Worm (Caenorhabditis elegans) whole organism, L3 larva: Measurements from ENCODE around the gene F25E5.9.

ENCODE experiments used
- R02D3.7 ChIP-seq: fragments of 150-350 bp; optimal IDR thresholded peaks from 2 replicates; lab custom pipeline; 2014; ENCODE audit warnings: missing biosample characterization, missing genetic modification characterization
- ZK546.5 ChIP-seq: sonication (generic microtip); optimal IDR thresholded peaks from 2 replicates; lab custom pipeline; 2017; ENCODE audit warnings: missing biosample characterization, missing genetic modification characterization
- ama-1 ChIP-seq: fragments of 150-350 bp; optimal IDR thresholded peaks from 2 replicates; lab custom pipeline; 2018
- ceh-16 ChIP-seq: sonication (generic microtip); optimal IDR thresholded peaks from 2 replicates; lab custom pipeline; 2017; ENCODE audit warnings: missing biosample characterization, missing genetic modification characterization
- ceh-28 ChIP-seq: fragments of 150-350 bp; optimal IDR thresholded peaks from 2 replicates; lab custom pipeline; 2014; ENCODE audit warnings: missing biosample characterization, missing genetic modification reagents, missing genetic modification characterization
- ceh-82 ChIP-seq: fragments of 150-350 bp; optimal IDR thresholded peaks from 2 replicates; lab custom pipeline; 2014; ENCODE audit warnings: missing biosample characterization, missing genetic modification characterization
- ceh-9 ChIP-seq: sonication (generic microtip); optimal IDR thresholded peaks from 2 replicates; lab custom pipeline; 2018; ENCODE audit warnings: missing biosample characterization, missing genetic modification characterization
- egl-27 ChIP-seq: sonication (generic microtip); optimal IDR thresholded peaks from 4 replicates; lab custom pipeline; 2017; ENCODE audit warnings: missing biosample characterization, missing genetic modification reagents, missing genetic modification characterization
- egl-5 ChIP-seq: fragments of 150-350 bp; optimal IDR thresholded peaks from 2 replicates; lab custom pipeline; 2017; ENCODE audit warnings: missing biosample characterization, missing genetic modification reagents, missing genetic modification characterization, inconsistent platforms
- elt-1 ChIP-seq: fragments of 150-350 bp; optimal IDR thresholded peaks from 2 replicates; lab custom pipeline; 2014; ENCODE audit warnings: missing biosample characterization, missing genetic modification characterization
- elt-2 ChIP-seq: sonication (generic microtip); optimal IDR thresholded peaks from 2 replicates; lab custom pipeline; 2016; ENCODE audit warnings: missing genetic modification reagents, mild to moderate bottlenecking, missing genetic modification characterization, missing compliant biosample characterization
- fkh-2 ChIP-seq: fragments of 150-350 bp; optimal IDR thresholded peaks from 2 replicates; lab custom pipeline; 2014; ENCODE audit warnings: missing biosample characterization, missing genetic modification reagents, missing genetic modification characterization
- fos-1 ChIP-seq: fragments of 150-350 bp; optimal IDR thresholded peaks from 2 replicates; lab custom pipeline; 2014; ENCODE audit warnings: missing biosample characterization, missing genetic modification characterization
- lin-15B ChIP-seq: fragments of 150-350 bp; optimal IDR thresholded peaks from 2 replicates; lab custom pipeline; 2014; ENCODE audit warnings: missing biosample characterization, missing genetic modification characterization
- mdl-1 ChIP-seq: fragments of 150-350 bp; optimal IDR thresholded peaks from 2 replicates; lab custom pipeline; 2014; ENCODE audit warnings: missing biosample characterization, missing genetic modification characterization
- mml-1 ChIP-seq: fragments of 150-350 bp; sonication (generic microtip); optimal IDR thresholded peaks from 3 replicates; lab custom pipeline; 2014; ENCODE audit warnings: missing biosample characterization, missing genetic modification characterization
- nhr-12 ChIP-seq: fragments of 150-350 bp; optimal IDR thresholded peaks from 2 replicates; lab custom pipeline; 2014; ENCODE audit warnings: missing biosample characterization, missing genetic modification characterization
- nhr-23 ChIP-seq: fragments of 150-350 bp; optimal IDR thresholded peaks from 2 replicates; lab custom pipeline; 2014; ENCODE audit warnings: missing biosample characterization, missing genetic modification reagents, missing genetic modification characterization
- nhr-25 ChIP-seq: sonication (generic microtip); optimal IDR thresholded peaks from 2 replicates; lab custom pipeline; 2017; ENCODE audit warnings: missing biosample characterization, missing genetic modification characterization
- nhr-28 ChIP-seq: fragments of 150-350 bp; optimal IDR thresholded peaks from 2 replicates; lab custom pipeline; 2014; ENCODE audit warnings: missing biosample characterization, missing genetic modification characterization
- nhr-43 ChIP-seq: sonication (generic microtip); optimal IDR thresholded peaks from 2 replicates; lab custom pipeline; 2016; ENCODE audit warnings: mild to moderate bottlenecking, missing genetic modification characterization, missing compliant biosample characterization; ENCODE audit not compliant: poor library complexity, severe bottlenecking
- nhr-67 ChIP-seq: fragments of 150-350 bp; optimal IDR thresholded peaks from 2 replicates; lab custom pipeline; 2014; ENCODE audit warnings: missing biosample characterization, missing genetic modification characterization
- nhr-77 ChIP-seq: fragments of 150-350 bp; optimal IDR thresholded peaks from 2 replicates; lab custom pipeline; 2014; ENCODE audit warnings: missing biosample characterization, missing genetic modification characterization
- pha-4 ChIP-seq: fragments of 150-350 bp; optimal IDR thresholded peaks from 2 replicates; lab custom pipeline; 2014; ENCODE audit warnings: missing biosample characterization, missing genetic modification reagents, missing genetic modification characterization
- pqm-1 ChIP-seq: fragments of 150-350 bp; optimal IDR thresholded peaks from 2 replicates; lab custom pipeline; 2017; ENCODE audit warnings: missing biosample characterization, missing genetic modification characterization, inconsistent platforms
- sea-2 ChIP-seq: fragments of 150-350 bp; sonication (generic microtip); optimal IDR thresholded peaks from 4 replicates; lab custom pipeline; 2014; ENCODE audit warnings: missing biosample characterization, missing genetic modification reagents, missing genetic modification characterization
- skn-1 ChIP-seq: fragments of 150-350 bp; optimal IDR thresholded peaks from 2 replicates; lab custom pipeline; 2014; ENCODE audit warnings: missing biosample characterization, missing genetic modification characterization
- snpc-4 ChIP-seq: fragments of 150-350 bp; optimal IDR thresholded peaks from 2 replicates; lab custom pipeline; 2014; ENCODE audit warnings: missing biosample characterization, missing genetic modification characterization
- tbx-2 ChIP-seq: sonication (generic microtip); optimal IDR thresholded peaks from 2 replicates; lab custom pipeline; 2016; ENCODE audit warnings: mild to moderate bottlenecking, missing genetic modification characterization, missing compliant biosample characterization
- unc-39 ChIP-seq: sonication (generic microtip); optimal IDR thresholded peaks from 4 replicates; lab custom pipeline; 2017; ENCODE audit warnings: missing biosample characterization, missing genetic modification characterization
- unc-62 ChIP-seq: fragments of 150-350 bp; sonication (generic microtip); optimal IDR thresholded peaks from 4 replicates; lab custom pipeline; 2014; ENCODE audit warnings: missing biosample characterization, missing genetic modification reagents, missing genetic modification characterization
- zag-1 ChIP-seq: fragments of 150-350 bp; optimal IDR thresholded peaks from 2 replicates; lab custom pipeline; 2014; ENCODE audit warnings: missing biosample characterization, missing genetic modification characterization
- ztf-11 ChIP-seq: fragments of 150-350 bp; optimal IDR thresholded peaks from 2 replicates; lab custom pipeline; 2014; ENCODE audit warnings: missing biosample characterization, missing genetic modification characterization
- ztf-4 ChIP-seq: fragments of 150-350 bp; optimal IDR thresholded peaks from 2 replicates; lab custom pipeline; 2014; ENCODE audit warnings: missing biosample characterization, missing genetic modification characterization

The F25E5.9 gene

ce11 chrV:7400588-7400987 is 37.1 kb downstream of the F25E5.9 start, which contains the start of gene srx-60:
TSS of gene srx-60 (plus strand) at chrV:7400888.
- TF ChIP-seq lin-15B (tag; lab: Kevin White, UChicago): no peak
- TF ChIP-seq nhr-28 (tag; lab: Kevin White, UChicago): no peak
- no peak for TF ChIP-seq egl-27 (tag; lab: Kevin White, UChicago)
- TF ChIP-seq zag-1 (tag; lab: Kevin White, UChicago): no peak
- no peak for TF ChIP-seq unc-62 (GFP tag; lab: Kevin White, UChicago)
- TF ChIP-seq unc-39: no peak
- TF ChIP-seq nhr-77: no peak

ce11 chrV:7400095-7400494 is 37.6 kb downstream of the F25E5.9 start, which contains the start of gene cnc-9:
TSS of gene cnc-9 (minus strand) at chrV:7400195.
- TF ChIP-seq unc-62 (GFP tag; lab: Kevin White, UChicago) (no peak), ZK546.5 (tag; lab: Kevin White, UChicago) (no peak), skn-1 (tag; lab: Kevin White, UChicago) (no peak), nhr-23 (tag; lab: Kevin White, UChicago) (no peak), unc-39 (no peak), nhr-12 (tag; lab: Kevin White, UChicago) (no peak), ceh-82 (tag; lab: Kevin White, UChicago) (no peak), mdl-1 (tag; lab: Kevin White, UChicago) (no peak), pha-4 (tag; lab: Kevin White, UChicago) (no peak), fkh-2 (tag; lab: Kevin White, UChicago) (no peak), elt-1 (no peak), ztf-11 (tag; lab: Kevin White, UChicago) (no peak), sea-2 (GFP tag; lab: Kevin White, UChicago) (no peak), egl-27 (tag; lab: Kevin White, UChicago) (no peak), ztf-4 (tag; lab: Kevin White, UChicago) (no peak), snpc-4 (tag; lab: Kevin White, UChicago) (no peak)

DNA sequence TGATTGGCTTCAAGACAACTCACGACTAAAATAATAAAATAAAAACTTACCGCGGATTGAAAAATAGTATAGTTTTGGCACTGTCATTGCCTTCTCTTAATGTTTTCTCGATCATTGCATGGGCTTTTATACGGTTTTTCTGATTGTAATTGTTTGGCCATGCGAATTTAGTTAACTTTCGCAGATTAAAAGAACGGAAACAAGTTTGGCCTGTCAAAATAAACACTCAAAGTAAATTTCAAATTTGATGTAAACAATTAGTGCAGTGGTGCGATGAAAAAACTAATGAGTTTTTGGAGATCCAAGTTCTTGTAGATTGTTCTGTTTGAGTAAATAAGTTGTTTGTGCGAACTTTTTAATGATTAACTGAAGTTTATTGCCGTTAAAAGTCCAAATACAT is 38.5 kb downstream of the F25E5.9 start, which contains the start of gene gst-41:
gst-41 (minus strand) TSS at position 101 of the 400 bp plus-strand sequence.
- TF ChIP-seq egl-5 (tag; lab: Kevin White, UChicago): no peak
- no peak for TF ChIP-seq elt-1
- TF ChIP-seq ZK546.5 (tag; lab: Kevin White, UChicago): no peak
- TF ChIP-seq egl-27 (tag; lab: Kevin White, UChicago): no peak

ce11 chrV:7395359-7395758 is 42.4 kb downstream of the F25E5.9 start, which contains the start of gene srx-9:
TSS of gene srx-9 (minus strand) at chrV:7395459.
- TF ChIP-seq ceh-16: no peak
- TF ChIP-seq, all 47 proteins: peak for 0

ce11 chrV:7391933-7392332 is 45.8 kb downstream of the F25E5.9 start, which contains the start of gene fbxa-105:
TSS of gene fbxa-105 (minus strand) at chrV:7392029.
- no peak for TF ChIP-seq lin-15B (tag; lab: Kevin White, UChicago)
- no peak for TF ChIP-seq nhr-23 (tag; lab: Kevin White, UChicago)
- TF ChIP-seq ZK546.5 (tag; lab: Kevin White, UChicago): no peak
- peak; percentile 9 for TF ChIP-seq pqm-1 (tag; lab: Kevin White, UChicago)
- no peak for TF ChIP-seq nhr-25 (tag; lab: Kevin White, UChicago)
- no peak for TF ChIP-seq ceh-16
- no peak for TF ChIP-seq fos-1 (tag; lab: Kevin White, UChicago)
- TF ChIP-seq elt-2 (tag; lab: Kevin White, UChicago): peak; percentile 60
- TF ChIP-seq sea-2 (GFP tag; lab: Kevin White, UChicago): no peak
- TF ChIP-seq R02D3.7 (tag; lab: Kevin White, UChicago): no peak
- TF ChIP-seq ceh-82 (tag; lab: Kevin White, UChicago): no peak
- no peak for TF ChIP-seq mml-1
- no peak for TF ChIP-seq nhr-43 (tag; lab: Kevin White, UChicago)
- peak; percentile 48 for TF ChIP-seq pha-4 (tag; lab: Kevin White, UChicago)

DNA sequence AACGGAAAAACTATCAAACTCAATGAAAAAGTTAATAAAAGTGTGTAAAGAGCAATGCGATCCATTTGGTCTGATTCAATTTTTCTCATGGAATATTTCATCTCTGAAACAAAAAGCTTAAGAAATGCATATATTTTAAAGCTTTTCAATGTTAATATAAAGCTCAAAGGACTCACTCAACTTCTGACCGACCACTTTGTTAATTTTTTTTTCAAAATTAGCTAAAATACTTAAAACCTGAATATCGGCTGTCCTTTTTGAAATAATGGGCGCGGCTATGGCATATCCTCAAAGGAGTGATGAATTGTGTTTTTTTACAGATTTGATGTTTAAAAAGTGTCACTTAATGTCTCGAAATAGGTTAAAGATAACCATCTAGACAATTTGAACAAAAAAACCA is 47.9 kb downstream of the F25E5.9 start, which contains the start of gene C02H6.1:
C02H6.1 (minus strand) TSS at position 101 of the 400 bp plus-strand sequence.
- no peak for TF ChIP-seq egl-5 (tag; lab: Kevin White, UChicago)
- no peak for TF ChIP-seq ceh-28 (tag; lab: Kevin White, UChicago)
- TF ChIP-seq nhr-23 (tag; lab: Kevin White, UChicago): no peak
- TF ChIP-seq nhr-67 (tag; lab: Kevin White, UChicago): no peak
- no peak for TF ChIP-seq ceh-9 (tag; lab: Kevin White, UChicago)
- TF ChIP-seq nhr-28 (tag; lab: Kevin White, UChicago): no peak
- TF ChIP-seq unc-62 (GFP tag; lab: Kevin White, UChicago): no peak
- no peak for TF ChIP-seq ZK546.5 (tag; lab: Kevin White, UChicago)
- TF ChIP-seq zag-1 (tag; lab: Kevin White, UChicago): no peak
- no peak for TF ChIP-seq nhr-25 (tag; lab: Kevin White, UChicago)
- TF ChIP-seq sea-2 (GFP tag; lab: Kevin White, UChicago): no peak
- no peak for TF ChIP-seq snpc-4 (tag; lab: Kevin White, UChicago)
- TF ChIP-seq fos-1 (tag; lab: Kevin White, UChicago): no peak
- TF ChIP-seq pha-4 (tag; lab: Kevin White, UChicago): no peak
- TF ChIP-seq R02D3.7 (tag; lab: Kevin White, UChicago): no peak
- no peak for TF ChIP-seq mml-1
- no peak for TF ChIP-seq tbx-2 (tag; lab: Kevin White, UChicago)
- no peak for TF ChIP-seq ama-1
- TF ChIP-seq lin-15B (tag; lab: Kevin White, UChicago): no peak
